Worm (Caenorhabditis elegans) whole organism, early embryonic: ENCODE data around the gene Y72A10A.1.

Source experiments
- B0310.2 ChIP-seq: sonication (generic microtip); optimal IDR thresholded peaks from 2 replicates; lab custom pipeline; 2016; ENCODE audit warnings: mild to moderate bottlenecking, missing genetic modification characterization, missing compliant biosample characterization
- F13C5.2 ChIP-seq: sonication (generic microtip); optimal IDR thresholded peaks from 2 replicates; lab custom pipeline; 2017; ENCODE audit warnings: mild to moderate bottlenecking, missing genetic modification characterization, inconsistent platforms, missing compliant biosample characterization
- aly-1 ChIP-seq: sonication (generic microtip); optimal IDR thresholded peaks from 2 replicates; lab custom pipeline; 2016; ENCODE audit warnings: missing genetic modification characterization, missing compliant biosample characterization
- ama-1 ChIP-seq: fragments of 150-350 bp; optimal IDR thresholded peaks from 2 replicates; lab custom pipeline; 2014
- ceh-13 ChIP-seq: fragments of 200-800 bp; sonication (Bioruptor generic); optimal IDR thresholded peaks from 2 replicates; lab custom pipeline; 2018; ENCODE audit warnings: mild to moderate bottlenecking, missing genetic modification characterization, missing compliant biosample characterization
- ceh-36 ChIP-seq: sonication (generic microtip); optimal IDR thresholded peaks from 2 replicates; lab custom pipeline; 2016; ENCODE audit warnings: missing genetic modification characterization, inconsistent platforms, missing compliant biosample characterization
- ets-7 ChIP-seq: sonication (generic microtip); optimal IDR thresholded peaks from 2 replicates; lab custom pipeline; 2016; ENCODE audit warnings: missing genotype, missing genetic modification characterization, missing compliant biosample characterization
- hmg-4 ChIP-seq: fragments of 200-800 bp; sonication (Bioruptor generic); optimal IDR thresholded peaks from 2 replicates; lab custom pipeline; 2018; ENCODE audit warnings: mild to moderate bottlenecking, missing genetic modification characterization, missing compliant biosample characterization
- pes-1 ChIP-seq: fragments of 200-800 bp; sonication (Bioruptor generic); IDR thresholded peaks from 2 replicates; pipeline ENCODE4 v1.3.6; 2022; ENCODE audit warnings: missing genetic modification reagents, missing genetic modification characterization, missing compliant biosample characterization

DNA sequence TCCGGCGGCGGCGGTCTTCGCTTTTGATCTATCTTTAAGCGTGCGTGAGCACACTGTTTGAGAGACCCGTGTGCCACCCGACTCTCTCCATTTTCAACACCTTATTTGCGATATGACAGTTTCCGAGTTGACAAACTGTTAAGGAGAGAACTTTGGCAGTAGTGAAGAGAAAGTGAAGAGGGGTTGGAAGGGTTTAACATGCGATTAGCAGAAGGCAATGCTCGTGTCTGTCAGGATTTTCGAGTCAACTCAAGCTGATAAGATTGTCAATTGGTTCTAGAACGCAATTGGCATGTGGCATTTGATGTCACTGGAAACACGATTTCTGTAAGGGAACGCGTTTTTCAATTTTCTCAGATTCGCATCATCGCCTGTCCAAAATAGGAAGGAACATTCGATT lies 29.2 kb upstream of the Y72A10A.1 start:
- TF ChIP-seq ama-1 (no peak), ets-7 (no peak), pes-1 (GFP tag; lab: Robert Waterston, UW) (no peak), ceh-13 (GFP tag; lab: Kevin White, UChicago) (no peak), ceh-36 (tag; lab: Kevin White, UChicago) (no peak), aly-1 (tag; lab: Kevin White, UChicago) (no peak), F13C5.2 (tag; lab: Kevin White, UChicago) (no peak), hmg-4 (GFP tag; lab: Kevin White, UChicago) (no peak), B0310.2 (tag; lab: Kevin White, UChicago) (no peak)
